Fruit fly (Drosophila melanogaster) whole organism, embryonic: ENCODE data around the gene CG12010.

Experiments used
- B-H2 ChIP-seq: fragments of 200-800 bp; sonication (Bioruptor generic); optimal IDR thresholded peaks from 2 replicates; lab custom pipeline; 2018; ENCODE audit warnings: missing biosample characterization, mild to moderate bottlenecking, missing genetic modification characterization
- Blimp-1 ChIP-seq: fragments of 200-800 bp; sonication (Bioruptor generic); optimal IDR thresholded peaks from 3 replicates; lab custom pipeline; 2018; ENCODE audit warnings: missing biosample characterization, missing genetic modification characterization, mild to moderate bottlenecking, moderate library complexity, missing genetic modification reagents
- CG10431 ChIP-seq: fragments of 200-800 bp; sonication (Bioruptor generic); optimal IDR thresholded peaks from 3 replicates; lab custom pipeline; 2018; ENCODE audit warnings: missing biosample characterization, mild to moderate bottlenecking, missing genetic modification characterization
- CG10462 ChIP-seq: fragments of 200-800 bp; sonication (Bioruptor generic); optimal IDR thresholded peaks from 2 replicates; lab custom pipeline; 2016; ENCODE audit warnings: missing biosample characterization, missing genetic modification characterization
- CG12219 ChIP-seq: fragments of 200-800 bp; sonication (Bioruptor generic); optimal IDR thresholded peaks from 3 replicates; lab custom pipeline; 2018; ENCODE audit warnings: missing biosample characterization, mild to moderate bottlenecking, missing genetic modification characterization
- CG12942 ChIP-seq: fragments of 200-800 bp; sonication (Bioruptor generic); optimal IDR thresholded peaks from 3 replicates; lab custom pipeline; 2016; ENCODE audit warnings: missing biosample characterization, missing genetic modification characterization
- CG17802 ChIP-seq: fragments of 200-800 bp; sonication (Bioruptor generic); optimal IDR thresholded peaks from 2 replicates; lab custom pipeline; 2018; ENCODE audit warnings: missing biosample characterization, mild to moderate bottlenecking, missing genetic modification characterization, moderate library complexity
- CG6654 ChIP-seq: fragments of 200-800 bp; sonication (Bioruptor generic); optimal IDR thresholded peaks from 2 replicates; lab custom pipeline; 2017; ENCODE audit warnings: missing biosample characterization, mild to moderate bottlenecking, missing genetic modification characterization
- CG7928 ChIP-seq: fragments of 200-800 bp; sonication (Bioruptor generic); optimal IDR thresholded peaks from 2 replicates; lab custom pipeline; 2017; ENCODE audit warnings: missing biosample characterization, mild to moderate bottlenecking, missing genetic modification characterization
- CrebB ChIP-seq: fragments of 200-800 bp; sonication (Bioruptor generic); optimal IDR thresholded peaks from 3 replicates; lab custom pipeline; 2018; ENCODE audit warnings: missing biosample characterization, mild to moderate bottlenecking, missing genetic modification characterization
- Dek ChIP-seq: fragments of 200-800 bp; sonication (Bioruptor generic); optimal IDR thresholded peaks from 3 replicates; lab custom pipeline; 2019; ENCODE audit warnings: missing biosample characterization, mild to moderate bottlenecking, missing genetic modification characterization, moderate library complexity
- Ets65A ChIP-seq: fragments of 200-800 bp; sonication (Bioruptor generic); peaks from one replicate; lab custom pipeline; 2016; ENCODE audit warnings: missing biosample characterization, missing genetic modification characterization
- H15 ChIP-seq: fragments of 200-800 bp; sonication (Bioruptor generic); IDR thresholded peaks from 3 replicates; pipeline ENCODE4 v1.3.6; 2022; ENCODE audit warnings: missing biosample characterization, missing genetic modification characterization
- Hey ChIP-seq: fragments of 200-800 bp; sonication (Bioruptor generic); optimal IDR thresholded peaks from 3 replicates; lab custom pipeline; 2018; ENCODE audit warnings: missing biosample characterization, mild to moderate bottlenecking, missing genetic modification characterization
- Jarid2 ChIP-seq: fragments of 200-800 bp; sonication (Bioruptor generic); optimal IDR thresholded peaks from 3 replicates; lab custom pipeline; 2017; ENCODE audit warnings: mild to moderate bottlenecking, missing biosample characterization, missing genetic modification reagents, missing genetic modification characterization
- Mes4 ChIP-seq: fragments of 200-800 bp; sonication (Bioruptor generic); optimal IDR thresholded peaks from 2 replicates; lab custom pipeline; 2016; ENCODE audit warnings: missing biosample characterization, missing genetic modification characterization
- Neu2 ChIP-seq: fragments of 200-800 bp; sonication (Bioruptor generic); optimal IDR thresholded peaks from 3 replicates; lab custom pipeline; 2016; ENCODE audit warnings: missing biosample characterization, missing genetic modification characterization, borderline replicate concordance
- Oli ChIP-seq: fragments of 200-800 bp; sonication (Bioruptor generic); optimal IDR thresholded peaks from 2 replicates; lab custom pipeline; 2018; ENCODE audit warnings: missing biosample characterization, mild to moderate bottlenecking, missing genetic modification characterization, moderate library complexity
- Rfx ChIP-seq: fragments of 200-800 bp; sonication (Bioruptor generic); IDR thresholded peaks from 2 replicates; pipeline ENCODE4 v1.3.6; 2022; ENCODE audit warnings: missing biosample characterization, missing genetic modification characterization
- Rx ChIP-seq: fragments of 200-800 bp; sonication (Bioruptor generic); IDR thresholded peaks from 2 replicates; pipeline ENCODE4 v1.3.6; 2022; ENCODE audit warnings: missing biosample characterization, missing genetic modification characterization
- ac ChIP-seq: fragments of 200-800 bp; sonication (Bioruptor generic); optimal IDR thresholded peaks from 3 replicates; lab custom pipeline; 2017; ENCODE audit warnings: missing biosample characterization, mild to moderate bottlenecking, missing genetic modification characterization
- ase ChIP-seq: fragments of 200-800 bp; sonication (Bioruptor generic); IDR thresholded peaks from 3 replicates; pipeline ENCODE4 v1.3.6; 2022; ENCODE audit warnings: missing biosample characterization, missing genetic modification characterization
- ato ChIP-seq: fragments of 200-800 bp; sonication (Bioruptor generic); IDR thresholded peaks from 2 replicates; pipeline ENCODE4 v1.3.6; 2022; ENCODE audit warnings: missing biosample characterization, missing genetic modification characterization; ENCODE audit not compliant: partially characterized antibody
- ci ChIP-seq: fragments of 200-800 bp; sonication (Bioruptor generic); IDR thresholded peaks from 3 replicates; pipeline ENCODE4 v1.3.6; 2022; ENCODE audit warnings: missing biosample characterization, missing genetic modification characterization
- exex ChIP-seq: fragments of 200-800 bp; sonication (Bioruptor generic); optimal IDR thresholded peaks from 4 replicates; lab custom pipeline; 2018; ENCODE audit warnings: missing biosample characterization, mild to moderate bottlenecking, missing genetic modification characterization, moderate library complexity
- kah ChIP-seq: fragments of 200-800 bp; sonication (Bioruptor generic); optimal IDR thresholded peaks from 2 replicates; lab custom pipeline; 2018; ENCODE audit warnings: missing biosample characterization, mild to moderate bottlenecking, missing genetic modification characterization
- luna ChIP-seq: fragments of 200-800 bp; sonication (Bioruptor generic); optimal IDR thresholded peaks from 2 replicates; lab custom pipeline; 2016; ENCODE audit warnings: missing biosample characterization, missing genetic modification characterization
- nerfin-2 ChIP-seq: fragments of 200-800 bp; sonication (Bioruptor generic); IDR thresholded peaks from 2 replicates; pipeline ENCODE4 v1.3.6; 2022; ENCODE audit warnings: missing biosample characterization, missing genetic modification characterization; ENCODE audit not compliant: partially characterized antibody
- nmo ChIP-seq: fragments of 200-800 bp; sonication (Bioruptor generic); optimal IDR thresholded peaks from 2 replicates; lab custom pipeline; 2018; ENCODE audit warnings: missing biosample characterization, mild to moderate bottlenecking, missing genetic modification characterization, moderate library complexity
- odd ChIP-seq: fragments of 200-800 bp; sonication (Bioruptor generic); optimal IDR thresholded peaks from 2 replicates; lab custom pipeline; 2017; ENCODE audit warnings: missing biosample characterization, mild to moderate bottlenecking, missing genetic modification characterization
- p53 ChIP-seq: fragments of 200-800 bp; sonication (Bioruptor generic); optimal IDR thresholded peaks from 2 replicates; lab custom pipeline; 2016; ENCODE audit warnings: missing biosample characterization, missing genetic modification characterization
- pho ChIP-seq: fragments of 200-800 bp; sonication (Bioruptor generic); optimal IDR thresholded peaks from 2 replicates; lab custom pipeline; 2016; ENCODE audit warnings: missing biosample characterization, missing genetic modification characterization
- pros ChIP-seq: fragments of 200-800 bp; sonication (Bioruptor generic); optimal IDR thresholded peaks from 3 replicates; lab custom pipeline; 2019; ENCODE audit warnings: missing biosample characterization, mild to moderate bottlenecking, missing genetic modification characterization, moderate library complexity
- row ChIP-seq: fragments of 200-800 bp; sonication (Bioruptor generic); IDR thresholded peaks from 3 replicates; pipeline ENCODE4 v1.3.6; 2022; ENCODE audit warnings: missing biosample characterization, missing genetic modification characterization
- sc ChIP-seq, 3 experiments: fragments of >200 bp in 2 of 3; fragments of 200-800 bp in 1 of 3; sonication (Bioruptor generic) in 1 of 3; optimal IDR thresholded peaks; 2 replicates in 2 of 3; 3 replicates in 1 of 3; lab custom pipeline; 2017; ENCODE audit warnings: mild to moderate bottlenecking in 1 of 3, missing biosample characterization in 1 of 3, missing genetic modification characterization in 1 of 3, missing genetic modification reagents in 1 of 3
- sim ChIP-seq: fragments of 200-800 bp; sonication (Bioruptor generic); IDR thresholded peaks from 2 replicates; pipeline ENCODE4 v1.3.6; 2022; ENCODE audit warnings: missing biosample characterization, missing genetic modification characterization
- tgo ChIP-seq: fragments of 200-800 bp; sonication (Bioruptor generic); IDR thresholded peaks from 3 replicates; pipeline ENCODE4 v1.3.6; 2022; ENCODE audit warnings: missing biosample characterization, missing genetic modification characterization
- tll ChIP-seq, 2 experiments: fragments of 200-800 bp in 1 of 2; fragments of >200 bp in 1 of 2; sonication (Bioruptor generic) in 1 of 2; optimal IDR thresholded peaks; 2 replicates each; lab custom pipeline; 2017 to 2019; ENCODE audit warnings: missing biosample characterization in 2 of 2, missing genetic modification characterization in 2 of 2, mild to moderate bottlenecking in 1 of 2, moderate library complexity in 1 of 2
- toy ChIP-seq: fragments of 200-800 bp; sonication (Bioruptor generic); IDR thresholded peaks from 2 replicates; pipeline ENCODE4 v1.3.6; 2022; ENCODE audit warnings: missing biosample characterization, missing genetic modification characterization
- unpg ChIP-seq: fragments of 200-800 bp; sonication (Bioruptor generic); optimal IDR thresholded peaks from 3 replicates; lab custom pipeline; 2018; ENCODE audit warnings: missing biosample characterization, mild to moderate bottlenecking, missing genetic modification characterization, moderate library complexity
- vfl ChIP-seq: fragments of 200-800 bp; sonication (Bioruptor generic); optimal IDR thresholded peaks from 2 replicates; lab custom pipeline; 2016; ENCODE audit warnings: missing biosample characterization, missing genetic modification characterization

Gene CG12010

dm6 chr3L:3382489-3382879 is 8.4 kb downstream of the CG12010 start (continued):
- peak; percentile 34 for TF ChIP-seq B-H2 (GFP tag; lab: Kevin White, UChicago)
- peak; percentile 22 for TF ChIP-seq Jarid2 (GFP tag; lab: Kevin White, UChicago)
- TF ChIP-seq CG10462 (GFP tag; lab: Kevin White, UChicago): peak; percentile 78
- TF ChIP-seq Ets65A: peak; percentile 94
- TF ChIP-seq CrebB: peak; percentile 88
- TF ChIP-seq Rfx (GFP tag; lab: Robert Waterston, UW): peak; percentile 92
- no peak for TF ChIP-seq Neu2 (GFP tag; lab: Kevin White, UChicago)
- peak; percentile 5 for TF ChIP-seq p53 (GFP tag; lab: Kevin White, UChicago)
- peak; percentile 70 for TF ChIP-seq vfl (GFP tag; lab: Kevin White, UChicago)
- peak; percentile 91 for TF ChIP-seq unpg (GFP tag; lab: Kevin White, UChicago)
- peak; percentile 79 for TF ChIP-seq Rx (GFP tag; lab: Robert Waterston, UW)
- TF ChIP-seq H15 (GFP tag; lab: Robert Waterston, UW): peak; percentile 86
- TF ChIP-seq Hey (tag; lab: Kevin White, UChicago): no peak
- peak; percentile 83 for TF ChIP-seq Dek (tag; lab: Kevin White, UChicago)
- TF ChIP-seq ato (GFP tag; lab: Robert Waterston, UW): no peak
- peak; percentile 61; the same call in 1 of the 3 replicates for TF ChIP-seq ase
- peak; percentile 60 for TF ChIP-seq odd
- peak; percentile 46 for TF ChIP-seq exex
- TF ChIP-seq pros: no peak
- peak; percentile 57 for TF ChIP-seq kah (GFP tag; lab: Kevin White, UChicago)
- TF ChIP-seq nerfin-2 (GFP tag; lab: Robert Waterston, UW): no peak
- TF ChIP-seq nmo (GFP tag; lab: Kevin White, UChicago): peak; percentile 87
- peak; percentile 24 for TF ChIP-seq luna (GFP tag; lab: Kevin White, UChicago)
- no peak for TF ChIP-seq sc (optimal IDR thresholded peaks at IDR 0.05; lab: Kevin White, UChicago)
- TF ChIP-seq sc (GFP tag; optimal IDR thresholded peaks at IDR 0.05; lab: Kevin White, UChicago): peak; percentile 75
- TF ChIP-seq CG17802 (tag; lab: Kevin White, UChicago): peak; percentile 63
- TF ChIP-seq ci (GFP tag; lab: Robert Waterston, UW): peak; percentile 87
- TF ChIP-seq CG12219 (GFP tag; lab: Kevin White, UChicago): peak; percentile 87
- peak; percentile 75; the same call in 1 of the 2 replicates for TF ChIP-seq sim (GFP tag; lab: Robert Waterston, UW)
- peak; percentile 89 for TF ChIP-seq row (GFP tag; lab: Robert Waterston, UW)
- TF ChIP-seq CG6654: peak; percentile 62
- TF ChIP-seq pho: peak; percentile 83
- peak; percentile 17 for TF ChIP-seq CG10431 (GFP tag; lab: Kevin White, UChicago)
- TF ChIP-seq Blimp-1: peak; percentile 81
- TF ChIP-seq Mes4 (GFP tag; lab: Kevin White, UChicago): peak; percentile 59
- peak; percentile 45 for TF ChIP-seq ac (GFP tag; lab: Kevin White, UChicago)
- TF ChIP-seq CG7928 (GFP tag; lab: Kevin White, UChicago): peak; percentile 60
- TF ChIP-seq toy: no peak
- peak; percentile 89 for TF ChIP-seq Oli (tag; lab: Kevin White, UChicago)
- TF ChIP-seq tll (GFP tag; optimal IDR thresholded peaks at IDR 0.05; lab: Kevin White, UChicago): no peak
- TF ChIP-seq tgo (GFP tag; lab: Robert Waterston, UW): peak; percentile 86
- peak; percentile 71 for TF ChIP-seq CG12942 (GFP tag; lab: Kevin White, UChicago)
